Fruit fly (Drosophila melanogaster) whole organism, embryonic: ENCODE results near the gene kel.

Experiments used
- CG10321 ChIP-seq: fragments of 200-800 bp; sonication (Bioruptor generic); IDR thresholded peaks from 2 replicates; pipeline ENCODE4 v1.3.6; 2022; ENCODE audit warnings: missing biosample characterization, missing genetic modification characterization
- CG15269 ChIP-seq: fragments of 200-800 bp; sonication (Bioruptor generic); optimal IDR thresholded peaks from 2 replicates; lab custom pipeline; 2018; ENCODE audit warnings: missing biosample characterization, mild to moderate bottlenecking, missing genetic modification characterization, moderate library complexity
- CG1529 ChIP-seq: fragments of 200-800 bp; sonication (Bioruptor generic); optimal IDR thresholded peaks from 3 replicates; lab custom pipeline; 2018; ENCODE audit warnings: missing biosample characterization, missing genetic modification characterization
- CG15479 ChIP-seq: fragments of 200-800 bp; sonication (Bioruptor generic); optimal IDR thresholded peaks from 3 replicates; lab custom pipeline; 2019; ENCODE audit warnings: missing biosample characterization, mild to moderate bottlenecking, missing genetic modification characterization, moderate library complexity
- CG15514 ChIP-seq: fragments of 200-800 bp; sonication (Bioruptor generic); optimal IDR thresholded peaks from 3 replicates; lab custom pipeline; 2017; ENCODE audit warnings: missing biosample characterization, missing genetic modification characterization, mild to moderate bottlenecking, moderate library complexity, missing genetic modification reagents
- CG15601 ChIP-seq: fragments of 200-800 bp; sonication (Bioruptor generic); optimal IDR thresholded peaks from 3 replicates; lab custom pipeline; 2019; ENCODE audit warnings: missing biosample characterization, mild to moderate bottlenecking, missing genetic modification characterization, moderate library complexity
- CG17612 ChIP-seq: fragments of 200-800 bp; sonication (Bioruptor generic); IDR thresholded peaks from 2 replicates; pipeline ENCODE4 v1.3.6; 2022; ENCODE audit warnings: missing biosample characterization, missing genetic modification characterization
- CG2120 ChIP-seq: fragments of 200-800 bp; sonication (Bioruptor generic); optimal IDR thresholded peaks from 3 replicates; lab custom pipeline; 2016; ENCODE audit warnings: missing biosample characterization, missing genetic modification characterization
- CG31441 ChIP-seq: fragments of 200-800 bp; sonication (Bioruptor generic); IDR thresholded peaks from 2 replicates; pipeline ENCODE4 v1.3.6; 2022; ENCODE audit warnings: missing biosample characterization, missing genetic modification characterization
- CG32532 ChIP-seq: fragments of 200-800 bp; sonication (Bioruptor generic); IDR thresholded peaks from 2 replicates; pipeline ENCODE4 v1.3.6; 2022; ENCODE audit warnings: missing biosample characterization, missing genetic modification characterization
- CG33557 ChIP-seq: fragments of 200-800 bp; sonication (Bioruptor generic); optimal IDR thresholded peaks from 2 replicates; lab custom pipeline; 2019; ENCODE audit warnings: missing biosample characterization, mild to moderate bottlenecking, missing genetic modification characterization, moderate library complexity
- CG4282 ChIP-seq: fragments of 200-800 bp; sonication (Bioruptor generic); optimal IDR thresholded peaks from 2 replicates; lab custom pipeline; 2016; ENCODE audit warnings: missing biosample characterization, missing genetic modification characterization
- CG43689 ChIP-seq: fragments of 200-800 bp; sonication (Bioruptor generic); IDR thresholded peaks from 2 replicates; pipeline ENCODE4 v1.3.6; 2022; ENCODE audit warnings: missing biosample characterization, missing genetic modification characterization
- CG6689 ChIP-seq: fragments of 200-800 bp; sonication (Bioruptor generic); IDR thresholded peaks from 2 replicates; pipeline ENCODE4 v1.3.6; 2022; ENCODE audit warnings: missing biosample characterization, missing genetic modification characterization
- CG7745 ChIP-seq: fragments of 200-800 bp; sonication (Bioruptor generic); optimal IDR thresholded peaks from 2 replicates; lab custom pipeline; 2018; ENCODE audit warnings: missing biosample characterization, mild to moderate bottlenecking, missing genetic modification characterization, moderate library complexity
- CG8290 ChIP-seq, 3 experiments: fragments of 200-800 bp; sonication (Bioruptor generic); optimal IDR thresholded peaks; 2 replicates each; lab custom pipeline; 2016 to 2019; ENCODE audit warnings: missing biosample characterization in 3 of 3, missing genetic modification characterization in 3 of 3, mild to moderate bottlenecking in 2 of 3, moderate library complexity in 1 of 3
- CG9215 ChIP-seq: fragments of 200-800 bp; sonication (Bioruptor generic); IDR thresholded peaks from 2 replicates; pipeline ENCODE4 v1.3.6; 2022; ENCODE audit warnings: missing biosample characterization, missing genetic modification characterization
- CG9437 ChIP-seq: fragments of 200-800 bp; sonication (Bioruptor generic); optimal IDR thresholded peaks from 2 replicates; lab custom pipeline; 2018; ENCODE audit warnings: missing biosample characterization, mild to moderate bottlenecking, missing genetic modification characterization
- CG9817 ChIP-seq: fragments of 200-800 bp; sonication (Bioruptor generic); optimal IDR thresholded peaks from 2 replicates; lab custom pipeline; 2018; ENCODE audit warnings: missing biosample characterization, mild to moderate bottlenecking, missing genetic modification characterization, moderate library complexity
- CG9932 ChIP-seq: fragments of 200-800 bp; sonication (Bioruptor generic); IDR thresholded peaks from 2 replicates; pipeline ENCODE4 v1.3.6; 2022; ENCODE audit warnings: missing biosample characterization, missing genetic modification characterization
- Dek ChIP-seq: fragments of 200-800 bp; sonication (Bioruptor generic); optimal IDR thresholded peaks from 3 replicates; lab custom pipeline; 2019; ENCODE audit warnings: missing biosample characterization, mild to moderate bottlenecking, missing genetic modification characterization, moderate library complexity
- Dp ChIP-seq: fragments of 200-800 bp; sonication (Bioruptor generic); optimal IDR thresholded peaks from 2 replicates; lab custom pipeline; 2018; ENCODE audit warnings: missing biosample characterization, mild to moderate bottlenecking, missing genetic modification characterization, moderate library complexity
- HLH54F ChIP-seq: fragments of 200-800 bp; sonication (Bioruptor generic); optimal IDR thresholded peaks from 3 replicates; lab custom pipeline; 2016; ENCODE audit warnings: missing biosample characterization, missing genetic modification characterization
- Lhr ChIP-seq: fragments of 200-800 bp; sonication (Bioruptor generic); optimal IDR thresholded peaks from 3 replicates; lab custom pipeline; 2017; ENCODE audit warnings: mild to moderate bottlenecking, missing biosample characterization, missing genetic modification reagents, missing genetic modification characterization
- MESR4 ChIP-seq: fragments of 200-800 bp; sonication (Bioruptor generic); optimal IDR thresholded peaks from 2 replicates; lab custom pipeline; 2018; ENCODE audit warnings: missing biosample characterization, mild to moderate bottlenecking, missing genetic modification characterization, moderate library complexity
- Meics ChIP-seq: fragments of 200-800 bp; sonication (Bioruptor generic); optimal IDR thresholded peaks from 2 replicates; lab custom pipeline; 2017; ENCODE audit warnings: missing biosample characterization, mild to moderate bottlenecking, missing genetic modification characterization
- Nf-YC ChIP-seq: fragments of 200-800 bp; optimal IDR thresholded peaks from 3 replicates; lab custom pipeline; 2019; ENCODE audit warnings: missing biosample characterization, mild to moderate bottlenecking, missing genetic modification characterization, moderate library complexity
- Oli ChIP-seq: fragments of 200-800 bp; sonication (Bioruptor generic); optimal IDR thresholded peaks from 2 replicates; lab custom pipeline; 2018; ENCODE audit warnings: missing biosample characterization, mild to moderate bottlenecking, missing genetic modification characterization, moderate library complexity
- Pdp1 ChIP-seq, 2 experiments: fragments of 200-800 bp; sonication (Bioruptor generic); optimal IDR thresholded peaks; 3 replicates each; lab custom pipeline; 2016; ENCODE audit warnings: missing biosample characterization in 2 of 2, missing genetic modification characterization in 2 of 2, mild to moderate bottlenecking in 1 of 2, moderate library complexity in 1 of 2
- Poxn ChIP-seq: fragments of 200-800 bp; sonication (Bioruptor generic); IDR thresholded peaks from 2 replicates; pipeline ENCODE4 v1.3.6; 2022; ENCODE audit warnings: missing biosample characterization, missing genetic modification characterization
- Spps ChIP-seq: fragments of 200-800 bp; sonication (Bioruptor generic); optimal IDR thresholded peaks from 2 replicates; lab custom pipeline; 2018; ENCODE audit warnings: missing biosample characterization, mild to moderate bottlenecking, missing genetic modification characterization
- Taf1 ChIP-seq: fragments of 200-800 bp; sonication (Bioruptor generic); IDR thresholded peaks from 2 replicates; pipeline ENCODE4 v1.3.6; 2022; ENCODE audit warnings: missing biosample characterization, missing genetic modification characterization
- ato ChIP-seq: fragments of 200-800 bp; sonication (Bioruptor generic); IDR thresholded peaks from 2 replicates; pipeline ENCODE4 v1.3.6; 2022; ENCODE audit warnings: missing biosample characterization, missing genetic modification characterization; ENCODE audit not compliant: partially characterized antibody
- croc ChIP-seq: fragments of 200-800 bp; sonication (Bioruptor generic); conservative IDR thresholded peaks from 3 replicates; pipeline ENCODE4 v1.3.6; 2022; ENCODE audit warnings: missing biosample characterization, missing genetic modification characterization
- crp ChIP-seq, 2 experiments: fragments of 200-800 bp; sonication (Bioruptor generic); optimal IDR thresholded peaks; 2 replicates in 1 of 2; 3 replicates in 1 of 2; lab custom pipeline; 2017; ENCODE audit warnings: missing biosample characterization in 2 of 2, missing genetic modification characterization in 2 of 2, mild to moderate bottlenecking in 1 of 2, moderate library complexity in 1 of 2
- dan ChIP-seq: fragments of 200-800 bp; sonication (Bioruptor generic); IDR thresholded peaks from 2 replicates; pipeline ENCODE4 v1.3.6; 2022; ENCODE audit warnings: missing biosample characterization, missing genetic modification characterization
- danr ChIP-seq: fragments of 200-800 bp; sonication (Bioruptor generic); IDR thresholded peaks from 2 replicates; pipeline ENCODE4 v1.3.6; 2022; ENCODE audit warnings: missing biosample characterization, missing genetic modification characterization
- dmrt11E ChIP-seq: fragments of 200-800 bp; sonication (Bioruptor generic); optimal IDR thresholded peaks from 3 replicates; lab custom pipeline; 2018; ENCODE audit warnings: missing biosample characterization, mild to moderate bottlenecking, missing genetic modification characterization, moderate library complexity
- dpn ChIP-seq, 2 experiments: fragments of 200-800 bp; sonication (Bioruptor generic); optimal IDR thresholded peaks; 3 replicates each; lab custom pipeline; 2016; ENCODE audit warnings: missing biosample characterization in 2 of 2, missing genetic modification characterization in 2 of 2
- kah ChIP-seq: fragments of 200-800 bp; sonication (Bioruptor generic); optimal IDR thresholded peaks from 2 replicates; lab custom pipeline; 2018; ENCODE audit warnings: missing biosample characterization, mild to moderate bottlenecking, missing genetic modification characterization
- ken ChIP-seq: fragments of 200-800 bp; sonication (Bioruptor generic); IDR thresholded peaks from 3 replicates; pipeline ENCODE4 v1.3.6; 2022; ENCODE audit warnings: missing biosample characterization, missing genetic modification characterization
- lilli ChIP-seq: fragments of 200-800 bp; sonication (Bioruptor generic); optimal IDR thresholded peaks from 3 replicates; lab custom pipeline; 2016; ENCODE audit warnings: missing biosample characterization, missing genetic modification characterization
- pita ChIP-seq: fragments of 200-800 bp; sonication (Bioruptor generic); optimal IDR thresholded peaks from 2 replicates; lab custom pipeline; 2017; ENCODE audit warnings: missing biosample characterization, mild to moderate bottlenecking, missing genetic modification characterization
- psq ChIP-seq: fragments of 200-800 bp; sonication (Bioruptor generic); optimal IDR thresholded peaks from 2 replicates; lab custom pipeline; 2017; ENCODE audit warnings: missing biosample characterization, missing genetic modification characterization
- pzg ChIP-seq: fragments of 200-800 bp; sonication (Bioruptor generic); optimal IDR thresholded peaks from 3 replicates; lab custom pipeline; 2018; ENCODE audit warnings: missing biosample characterization, mild to moderate bottlenecking, missing genetic modification characterization, moderate library complexity
- sima ChIP-seq: fragments of 200-800 bp; sonication (Bioruptor generic); optimal IDR thresholded peaks from 2 replicates; lab custom pipeline; 2016; ENCODE audit warnings: missing biosample characterization, missing genetic modification characterization
- sug ChIP-seq: fragments of 200-800 bp; optimal IDR thresholded peaks from 2 replicates; lab custom pipeline; 2019; ENCODE audit warnings: missing biosample characterization, mild to moderate bottlenecking, missing genetic modification characterization, moderate library complexity
- zfh2 ChIP-seq: fragments of 200-800 bp; sonication (Bioruptor generic); optimal IDR thresholded peaks from 2 replicates; lab custom pipeline; 2016; ENCODE audit warnings: missing biosample characterization, missing genetic modification characterization

Gene kel

dm6 chr2L:18121367-18122230 lies 16.3 kb downstream of the kel start (continued):
- TF ChIP-seq sima (GFP tag; lab: Kevin White, UChicago) = no peak
- TF ChIP-seq ken (GFP tag; lab: Robert Waterston, UW) = no peak
- TF ChIP-seq dpn (GFP tag; optimal IDR thresholded peaks at IDR 0.05; lab: Kevin White, UChicago) = peak; percentile 33 to 36
- peak; percentile 57 for TF ChIP-seq CG2120 (GFP tag; lab: Kevin White, UChicago)
- no peak for TF ChIP-seq CG43689 (GFP tag; lab: Robert Waterston, UW)
- no peak for TF ChIP-seq kah (GFP tag; lab: Kevin White, UChicago)
- TF ChIP-seq Meics (GFP tag; lab: Kevin White, UChicago) = peak; percentile 11
- no peak for TF ChIP-seq CG17612 (GFP tag; lab: Robert Waterston, UW)
- TF ChIP-seq Pdp1 (GFP tag; optimal IDR thresholded peaks at IDR 0.05; lab: Kevin White, UChicago) = peak in 1 of 2 experiments; percentile 55
- TF ChIP-seq CG33557 = no peak
- no peak for TF ChIP-seq psq
- TF ChIP-seq pzg (GFP tag; lab: Kevin White, UChicago) = no peak
- peak; percentile 8 for TF ChIP-seq zfh2 (GFP tag; lab: Kevin White, UChicago)
- TF ChIP-seq Taf1 = no peak
- no peak for TF ChIP-seq Poxn
- TF ChIP-seq Spps = no peak
- TF ChIP-seq ato = no peak
- no peak for TF ChIP-seq CG8290 (GFP tag; optimal IDR thresholded peaks at IDR 0.05; lab: Kevin White, UChicago)
- TF ChIP-seq CG8290 (tag; optimal IDR thresholded peaks at IDR 0.05; lab: Kevin White, UChicago) = no peak
- TF ChIP-seq CG6689 (GFP tag; lab: Robert Waterston, UW) = peak; percentile 41
- TF ChIP-seq CG15601 (tag; lab: Kevin White, UChicago) = no peak
- no peak for TF ChIP-seq CG7745

- TF ChIP-seq Dek (tag; lab: Kevin White, UChicago) (peak; percentile 45), CG9932 (no peak), CG15269 (tag; lab: Kevin White, UChicago) (peak; percentile 44), dmrt11E (tag; lab: Kevin White, UChicago) (no peak), CG15514 (GFP tag; lab: Kevin White, UChicago) (peak; percentile 51), croc (GFP tag; lab: Robert Waterston, UW) (no peak), HLH54F (GFP tag; lab: Kevin White, UChicago) (no peak), sug (tag; lab: Kevin White, UChicago) (peak; percentile 39), pita (GFP tag; lab: Kevin White, UChicago) (peak; percentile 19), danr (no peak), MESR4 (GFP tag; lab: Kevin White, UChicago) (no peak), CG6689 (GFP tag; lab: Robert Waterston, UW) (0 out of 2 replicates have a peak, but pooled peaks have one; percentile 6), Lhr (GFP tag; lab: Kevin White, UChicago) (peak; percentile 6), CG31441 (GFP tag; lab: Robert Waterston, UW) (no peak), Oli (tag; lab: Kevin White, UChicago) (no peak), CG10321 (no peak), CG1529 (GFP tag; lab: Kevin White, UChicago) (no peak), CG15479 (GFP tag; lab: Kevin White, UChicago) (no peak), CG9437 (GFP tag; lab: Kevin White, UChicago) (peak; percentile 24), lilli (peak; percentile 44), CG32532 (GFP tag; lab: Robert Waterston, UW) (peak; percentile 42; the same call in 1 of the 2 replicates), crp (GFP tag; optimal IDR thresholded peaks at IDR 0.05; lab: Kevin White, UChicago) (no peak), CG9817 (tag; lab: Kevin White, UChicago) (peak; percentile 16), CG9215 (GFP tag; lab: Robert Waterston, UW) (no peak), CG4282 (GFP tag; lab: Kevin White, UChicago) (no peak), dan (GFP tag; lab: Robert Waterston, UW) (no peak), Nf-YC (tag; lab: Kevin White, UChicago) (peak; percentile 5), Dp (GFP tag; lab: Kevin White, UChicago) (no peak)
Observed at dm6 chr2L:18119643-18120042, 18.2 kb downstream of the kel start, which contains the start of gene CG5758. TSS of gene CG5758 (plus strand) at chr2L:18119995.
